Fruit fly (Drosophila melanogaster) whole organism, embryonic: ENCODE data around the gene Nf-YA.

Experiments used
- Blimp-1 ChIP-seq: fragments of 200-800 bp; sonication (Bioruptor generic); optimal IDR thresholded peaks from 3 replicates; lab custom pipeline; 2018; ENCODE audit warnings: missing biosample characterization, missing genetic modification characterization, mild to moderate bottlenecking, moderate library complexity, missing genetic modification reagents
- CG10959 ChIP-seq: fragments of 200-800 bp; sonication (Bioruptor generic); IDR thresholded peaks from 2 replicates; pipeline ENCODE4 v1.3.6; 2022; ENCODE audit warnings: missing biosample characterization, missing genetic modification characterization
- CG11247 ChIP-seq: fragments of 200-800 bp; sonication (Bioruptor generic); IDR thresholded peaks from 2 replicates; pipeline ENCODE4 v1.3.6; 2022; ENCODE audit warnings: missing biosample characterization, missing genetic modification characterization
- CG12071 ChIP-seq: fragments of 200-800 bp; sonication (Bioruptor generic); optimal IDR thresholded peaks from 3 replicates; lab custom pipeline; 2018; ENCODE audit warnings: missing biosample characterization, mild to moderate bottlenecking, missing genetic modification characterization
- CG12659 ChIP-seq: fragments of 200-800 bp; sonication (Bioruptor generic); optimal IDR thresholded peaks from 3 replicates; lab custom pipeline; 2017; ENCODE audit warnings: mild to moderate bottlenecking, missing biosample characterization, missing genetic modification reagents, missing genetic modification characterization
- CG14014 ChIP-seq: fragments of 200-800 bp; sonication (Bioruptor generic); IDR thresholded peaks from 2 replicates; pipeline ENCODE4 v1.3.6; 2022; ENCODE audit warnings: missing biosample characterization, missing genetic modification characterization
- CG15011 ChIP-seq: fragments of 200-800 bp; sonication (Bioruptor generic); optimal IDR thresholded peaks from 3 replicates; lab custom pipeline; 2018; ENCODE audit warnings: missing biosample characterization, mild to moderate bottlenecking, missing genetic modification characterization
- CG15269 ChIP-seq: fragments of 200-800 bp; sonication (Bioruptor generic); optimal IDR thresholded peaks from 2 replicates; lab custom pipeline; 2018; ENCODE audit warnings: missing biosample characterization, mild to moderate bottlenecking, missing genetic modification characterization, moderate library complexity
- CG1832 ChIP-seq: fragments of 200-800 bp; sonication (Bioruptor generic); optimal IDR thresholded peaks from 2 replicates; lab custom pipeline; 2017; ENCODE audit warnings: missing biosample characterization, mild to moderate bottlenecking, missing genetic modification characterization, inconsistent platforms
- CG32532 ChIP-seq: fragments of 200-800 bp; sonication (Bioruptor generic); IDR thresholded peaks from 2 replicates; pipeline ENCODE4 v1.3.6; 2022; ENCODE audit warnings: missing biosample characterization, missing genetic modification characterization
- CG33557 ChIP-seq: fragments of 200-800 bp; sonication (Bioruptor generic); optimal IDR thresholded peaks from 2 replicates; lab custom pipeline; 2019; ENCODE audit warnings: missing biosample characterization, mild to moderate bottlenecking, missing genetic modification characterization, moderate library complexity
- CG34376 ChIP-seq: fragments of 200-800 bp; sonication (Bioruptor generic); optimal IDR thresholded peaks from 2 replicates; lab custom pipeline; 2018; ENCODE audit warnings: missing biosample characterization, mild to moderate bottlenecking, missing genetic modification characterization
- CG3838 ChIP-seq: fragments of 200-800 bp; sonication (Bioruptor generic); optimal IDR thresholded peaks from 3 replicates; lab custom pipeline; 2016; ENCODE audit warnings: missing biosample characterization, missing genetic modification characterization
- CG4424 ChIP-seq: fragments of 200-800 bp; sonication (Bioruptor generic); optimal IDR thresholded peaks from 3 replicates; lab custom pipeline; 2016; ENCODE audit warnings: missing biosample characterization, missing genetic modification characterization
- CG7271 ChIP-seq: fragments of 200-800 bp; sonication (Bioruptor generic); optimal IDR thresholded peaks from 2 replicates; lab custom pipeline; 2018; ENCODE audit warnings: missing biosample characterization, mild to moderate bottlenecking, missing genetic modification characterization, moderate library complexity
- CG8290 ChIP-seq, 3 experiments: fragments of 200-800 bp; sonication (Bioruptor generic); optimal IDR thresholded peaks; 2 replicates each; lab custom pipeline; 2016 to 2019; ENCODE audit warnings: missing biosample characterization in 3 of 3, missing genetic modification characterization in 3 of 3, mild to moderate bottlenecking in 2 of 3, moderate library complexity in 1 of 3
- CG8765 ChIP-seq: fragments of 200-800 bp; sonication (Bioruptor generic); IDR thresholded peaks from 2 replicates; pipeline ENCODE4 v1.3.6; 2022; ENCODE audit warnings: missing biosample characterization, missing genetic modification characterization
- CG9817 ChIP-seq: fragments of 200-800 bp; sonication (Bioruptor generic); optimal IDR thresholded peaks from 2 replicates; lab custom pipeline; 2018; ENCODE audit warnings: missing biosample characterization, mild to moderate bottlenecking, missing genetic modification characterization, moderate library complexity
- CG9932 ChIP-seq: fragments of 200-800 bp; sonication (Bioruptor generic); IDR thresholded peaks from 2 replicates; pipeline ENCODE4 v1.3.6; 2022; ENCODE audit warnings: missing biosample characterization, missing genetic modification characterization
- Dip3 ChIP-seq: fragments of 200-800 bp; sonication (Bioruptor generic); optimal IDR thresholded peaks from 3 replicates; lab custom pipeline; 2016; ENCODE audit warnings: missing biosample characterization, missing genetic modification characterization
- ERR ChIP-seq: fragments of 200-800 bp; sonication (Bioruptor generic); optimal IDR thresholded peaks from 2 replicates; lab custom pipeline; 2016; ENCODE audit warnings: missing biosample characterization, missing genetic modification characterization
- Eip74EF ChIP-seq, 2 experiments: fragments of 200-800 bp in 1 of 2; fragments of >200 bp in 1 of 2; sonication (Bioruptor generic) in 1 of 2; optimal IDR thresholded peaks; 2 replicates each; lab custom pipeline; 2017 to 2019; ENCODE audit warnings: missing biosample characterization in 2 of 2, missing genetic modification characterization in 2 of 2, mild to moderate bottlenecking in 1 of 2, moderate library complexity in 1 of 2
- Gug ChIP-seq: fragments of 200-800 bp; sonication (Bioruptor generic); IDR thresholded peaks from 4 replicates; pipeline ENCODE4 v1.3.6; 2022; ENCODE audit warnings: missing biosample characterization, missing genetic modification characterization
- H2.0 ChIP-seq: fragments of 200-800 bp; sonication (Bioruptor generic); IDR thresholded peaks from 2 replicates; pipeline ENCODE4 v1.3.6; 2022; ENCODE audit warnings: missing biosample characterization, missing genetic modification characterization
- Kr ChIP-seq: fragments of 200-800 bp; sonication (Bioruptor generic); optimal IDR thresholded peaks from 2 replicates; lab custom pipeline; 2017; ENCODE audit warnings: missing biosample characterization, mild to moderate bottlenecking, missing genetic modification characterization
- Mrtf ChIP-seq: fragments of 200-800 bp; sonication (Bioruptor generic); IDR thresholded peaks from 3 replicates; pipeline ENCODE4 v1.3.6; 2022; ENCODE audit warnings: missing biosample characterization, missing genetic modification characterization
- Neu2 ChIP-seq: fragments of 200-800 bp; sonication (Bioruptor generic); optimal IDR thresholded peaks from 3 replicates; lab custom pipeline; 2016; ENCODE audit warnings: missing biosample characterization, missing genetic modification characterization, borderline replicate concordance
- Sox102F ChIP-seq: fragments of 200-800 bp; sonication (Bioruptor generic); optimal IDR thresholded peaks from 2 replicates; lab custom pipeline; 2018; ENCODE audit warnings: missing biosample characterization, mild to moderate bottlenecking, missing genetic modification characterization, moderate library complexity
- Spps ChIP-seq: fragments of 200-800 bp; sonication (Bioruptor generic); optimal IDR thresholded peaks from 2 replicates; lab custom pipeline; 2018; ENCODE audit warnings: missing biosample characterization, mild to moderate bottlenecking, missing genetic modification characterization
- Trl ChIP-seq, 3 experiments: fragments of >200 bp in 2 of 3; fragments of 200-800 bp in 1 of 3; sonication (Bioruptor generic) in 1 of 3; optimal IDR thresholded peaks; 2 replicates in 1 of 3; 3 replicates in 2 of 3; lab custom pipeline; 2016 to 2017; ENCODE audit warnings: missing biosample characterization in 1 of 3, missing genetic modification characterization in 1 of 3
- Xrp1 ChIP-seq: fragments of 200-800 bp; sonication (Bioruptor generic); IDR thresholded peaks from 2 replicates; pipeline ENCODE4 v1.3.6; 2022; ENCODE audit warnings: missing biosample characterization, missing genetic modification characterization
- al ChIP-seq: fragments of 200-800 bp; sonication (Bioruptor generic); IDR thresholded peaks from 2 replicates; pipeline ENCODE4 v1.3.6; 2022; ENCODE audit warnings: missing biosample characterization, missing genetic modification characterization
- bbx ChIP-seq: fragments of 200-800 bp; sonication (Bioruptor generic); IDR thresholded peaks from 2 replicates; pipeline ENCODE4 v1.3.6; 2022; ENCODE audit warnings: missing biosample characterization, missing genetic modification characterization; ENCODE audit not compliant: partially characterized antibody
- bcd ChIP-seq: fragments of 200-800 bp; sonication (Bioruptor generic); optimal IDR thresholded peaks from 2 replicates; lab custom pipeline; 2017; ENCODE audit warnings: missing biosample characterization, mild to moderate bottlenecking, missing genetic modification characterization
- chm ChIP-seq: fragments of 200-800 bp; sonication (Bioruptor generic); IDR thresholded peaks from 2 replicates; pipeline ENCODE4 v1.3.6; 2022; ENCODE audit warnings: missing biosample characterization, missing genetic modification characterization
- ems ChIP-seq: fragments of 200-800 bp; sonication (Bioruptor generic); optimal IDR thresholded peaks from 3 replicates; lab custom pipeline; 2016; ENCODE audit warnings: missing biosample characterization, missing genetic modification characterization
- fd102C ChIP-seq: fragments of 200-800 bp; sonication (Bioruptor generic); optimal IDR thresholded peaks from 2 replicates; lab custom pipeline; 2018; ENCODE audit warnings: missing biosample characterization, mild to moderate bottlenecking, missing genetic modification characterization, moderate library complexity
- gcm ChIP-seq: fragments of 200-800 bp; sonication (Bioruptor generic); optimal IDR thresholded peaks from 2 replicates; lab custom pipeline; 2019; ENCODE audit warnings: missing biosample characterization, mild to moderate bottlenecking, missing genetic modification characterization, moderate library complexity
- hkb ChIP-seq, 2 experiments: fragments of 200-800 bp in 1 of 2; fragments of >200 bp in 1 of 2; sonication (Bioruptor generic) in 1 of 2; IDR thresholded peaks in 1 of 2; optimal IDR thresholded peaks in 1 of 2; 2 replicates each; pipeline versions ENCODE4 v1.3.6 to Lab custom; 2017 to 2022; ENCODE audit warnings: missing biosample characterization in 1 of 2, missing genetic modification characterization in 1 of 2
- nerfin-1 ChIP-seq: fragments of 200-800 bp; sonication (Bioruptor generic); optimal IDR thresholded peaks from 3 replicates; lab custom pipeline; 2019; ENCODE audit warnings: missing biosample characterization, mild to moderate bottlenecking, missing genetic modification characterization, moderate library complexity
- onecut ChIP-seq: fragments of 200-800 bp; sonication (Bioruptor generic); IDR thresholded peaks from 2 replicates; pipeline ENCODE4 v1.3.6; 2022; ENCODE audit warnings: missing biosample characterization, missing genetic modification characterization
- prd ChIP-seq, 3 experiments: fragments of >200 bp in 2 of 3; fragments of 200-800 bp in 1 of 3; sonication (Bioruptor generic) in 1 of 3; optimal IDR thresholded peaks in 2 of 3; IDR thresholded peaks in 1 of 3; 2 replicates in 2 of 3; 3 replicates in 1 of 3; pipeline versions ENCODE4 v1.3.6 to Lab custom; 2017 to 2022; ENCODE audit warnings: missing biosample characterization in 1 of 3, missing genetic modification characterization in 1 of 3
- pros ChIP-seq: fragments of 200-800 bp; sonication (Bioruptor generic); optimal IDR thresholded peaks from 3 replicates; lab custom pipeline; 2019; ENCODE audit warnings: missing biosample characterization, mild to moderate bottlenecking, missing genetic modification characterization, moderate library complexity
- slbo ChIP-seq: fragments of 200-800 bp; sonication (Bioruptor generic); IDR thresholded peaks from 2 replicates; pipeline ENCODE4 v1.3.6; 2022; ENCODE audit warnings: missing biosample characterization, missing genetic modification characterization
- stc ChIP-seq: fragments of 200-800 bp; sonication (Bioruptor generic); IDR thresholded peaks from 2 replicates; pipeline ENCODE4 v1.3.6; 2022; ENCODE audit warnings: missing biosample characterization, missing genetic modification characterization
- tgo ChIP-seq: fragments of 200-800 bp; sonication (Bioruptor generic); IDR thresholded peaks from 3 replicates; pipeline ENCODE4 v1.3.6; 2022; ENCODE audit warnings: missing biosample characterization, missing genetic modification characterization

The Nf-YA gene

DNA sequence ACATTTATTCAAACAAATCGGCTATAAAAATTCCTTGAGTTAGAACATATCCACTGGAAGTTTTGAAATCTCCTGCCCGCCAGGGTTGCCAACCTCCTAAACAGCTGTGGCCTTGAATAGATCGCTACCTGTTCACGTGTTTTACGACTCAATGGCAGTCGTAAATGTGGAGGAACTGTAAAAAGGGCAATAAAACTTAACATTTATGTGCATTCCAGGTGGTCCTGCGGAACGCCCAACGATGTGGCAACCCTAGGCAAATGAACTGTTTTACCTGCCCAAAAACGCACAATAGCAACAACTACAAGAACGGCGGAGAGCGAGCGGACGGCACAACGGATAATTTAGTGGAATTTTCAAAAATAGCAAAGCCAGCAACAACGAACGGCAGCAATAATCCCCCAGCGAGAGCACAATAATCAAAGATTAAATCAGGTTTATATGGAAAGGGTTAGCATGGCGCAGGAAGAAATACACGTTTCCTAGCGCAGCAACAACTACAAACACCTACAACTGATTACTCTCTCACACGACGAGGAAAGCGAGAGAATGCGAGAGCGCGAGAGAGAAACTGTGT is 19.7 kb upstream of the Nf-YA start (continued):
- peak; percentile 21; the same call in 1 of the 3 replicates for TF ChIP-seq tgo (GFP tag; lab: Robert Waterston, UW)
- TF ChIP-seq ERR (GFP tag; lab: Kevin White, UChicago), result peak; percentile 21
- TF ChIP-seq CG12659, result no peak
- no peak for TF ChIP-seq CG15011 (GFP tag; lab: Kevin White, UChicago)
- 0 out of 2 replicates have a peak, but pooled peaks have one; percentile 31 for TF ChIP-seq CG11247
- no peak for TF ChIP-seq CG34376 (GFP tag; lab: Kevin White, UChicago)
- TF ChIP-seq CG14014 (GFP tag; lab: Robert Waterston, UW), result peak; percentile 46; the same call in 1 of the 2 replicates
- peak; percentile 38 for TF ChIP-seq bcd (GFP tag; lab: Kevin White, UChicago)
- no peak for TF ChIP-seq prd (optimal IDR thresholded peaks at IDR 0.05; lab: Kevin White, UChicago)
- TF ChIP-seq prd (GFP tag; IDR thresholded peaks at IDR 0.05; lab: Robert Waterston, UW), result peak; percentile 59
- peak; percentile 59 for TF ChIP-seq slbo
- no peak for TF ChIP-seq CG33557 (GFP tag; lab: Kevin White, UChicago)
- TF ChIP-seq ems, result peak; percentile 17
- TF ChIP-seq gcm (GFP tag; lab: Kevin White, UChicago), result no peak
- peak; percentile 73 for TF ChIP-seq pros (GFP tag; lab: Kevin White, UChicago)
- no peak for TF ChIP-seq CG1832 (GFP tag; lab: Kevin White, UChicago)
- no peak for TF ChIP-seq CG8290 (GFP tag; optimal IDR thresholded peaks at IDR 0.05; lab: Kevin White, UChicago)
- TF ChIP-seq CG8290 (tag; optimal IDR thresholded peaks at IDR 0.05; lab: Kevin White, UChicago), result peak; percentile 23 to 86
- TF ChIP-seq Sox102F (GFP tag; lab: Kevin White, UChicago), result peak; percentile 54
- TF ChIP-seq Mrtf (GFP tag; lab: Robert Waterston, UW), result peak; percentile 57; the same call in 1 of the 3 replicates
- TF ChIP-seq al (GFP tag; lab: Robert Waterston, UW), result 0 out of 2 replicates have a peak, but pooled peaks have one; percentile 20
- TF ChIP-seq CG32532 (GFP tag; lab: Robert Waterston, UW), result peak; percentile 62
- peak; percentile 58 for TF ChIP-seq CG12071 (GFP tag; lab: Kevin White, UChicago)
- no peak for TF ChIP-seq onecut (GFP tag; lab: Robert Waterston, UW)
- TF ChIP-seq CG15269 (tag; lab: Kevin White, UChicago), result no peak
- peak; percentile 3 for TF ChIP-seq CG9817 (tag; lab: Kevin White, UChicago)
- 0 out of 2 replicates have a peak, but pooled peaks have one; percentile 27 for TF ChIP-seq stc
- TF ChIP-seq Blimp-1 (GFP tag; lab: Kevin White, UChicago), result peak; percentile 3
- peak; percentile 12 for TF ChIP-seq Spps (tag; lab: Kevin White, UChicago)
- TF ChIP-seq CG8765 (GFP tag; lab: Robert Waterston, UW), result 0 out of 2 replicates have a peak, but pooled peaks have one; percentile 21
- TF ChIP-seq CG9932 (GFP tag; lab: Robert Waterston, UW), result peak; percentile 20; the same call in 1 of the 2 replicates
- peak; percentile 71 for TF ChIP-seq fd102C
- peak; percentile 43; the same call in 1 of the 4 replicates for TF ChIP-seq Gug
- TF ChIP-seq CG7271 (tag; lab: Kevin White, UChicago), result peak; percentile 98
- peak; percentile 18; the same call in 1 of the 2 replicates for TF ChIP-seq CG10959 (GFP tag; lab: Robert Waterston, UW)
- TF ChIP-seq Eip74EF (GFP tag; optimal IDR thresholded peaks at IDR 0.05; lab: Kevin White, UChicago), result no peak
- TF ChIP-seq CG3838 (GFP tag; lab: Kevin White, UChicago), result no peak
- peak; percentile 47 for TF ChIP-seq Dip3 (GFP tag; lab: Kevin White, UChicago)
- 0 out of 2 replicates have a peak, but pooled peaks have one; percentile 55 for TF ChIP-seq bbx (GFP tag; lab: Robert Waterston, UW)
- TF ChIP-seq Xrp1 (GFP tag; lab: Robert Waterston, UW), result peak; percentile 57; the same call in 1 of the 2 replicates
- no peak for TF ChIP-seq chm (GFP tag; lab: Robert Waterston, UW)
- TF ChIP-seq H2.0 (GFP tag; lab: Robert Waterston, UW), result peak; percentile 51
- peak; percentile 100 for TF ChIP-seq Kr
- peak; percentile 49 for TF ChIP-seq nerfin-1 (tag; lab: Kevin White, UChicago)
- TF ChIP-seq hkb (optimal IDR thresholded peaks at IDR 0.05; lab: Kevin White, UChicago), result no peak
- peak; percentile 69 for TF ChIP-seq hkb (GFP tag; IDR thresholded peaks at IDR 0.05; lab: Robert Waterston, UW)
- peak; percentile 44 for TF ChIP-seq Neu2
- TF ChIP-seq CG4424 (GFP tag; lab: Kevin White, UChicago), result no peak
- peak in 1 of 2 experiments; percentile 96 for TF ChIP-seq Trl (optimal IDR thresholded peaks at IDR 0.05; lab: Kevin White, UChicago)
- no peak for TF ChIP-seq Trl (GFP tag; optimal IDR thresholded peaks at IDR 0.05; lab: Kevin White, UChicago)
